Worm (Caenorhabditis elegans) whole organism, mixed stage, embryonic: Measurements from ENCODE around the gene F53A9.9.

Source experiments
- M03D4.4 ChIP-seq: sonication (generic microtip); optimal IDR thresholded peaks from 2 replicates; lab custom pipeline; 2017; ENCODE audit warnings: mild to moderate bottlenecking, missing genetic modification characterization, missing compliant biosample characterization
- bed-3 ChIP-seq: fragments of 200-800 bp; sonication (Bioruptor generic); optimal IDR thresholded peaks from 3 replicates; lab custom pipeline; 2018; ENCODE audit warnings: mild to moderate bottlenecking, missing genetic modification characterization, moderate library complexity, missing compliant biosample characterization
- blmp-1 ChIP-seq: fragments of 150-350 bp; optimal IDR thresholded peaks from 2 replicates; lab custom pipeline; 2014; ENCODE audit warnings: missing biosample characterization, missing genetic modification characterization
- ceh-39 ChIP-seq: fragments of 150-350 bp; optimal IDR thresholded peaks from 2 replicates; lab custom pipeline; 2014; ENCODE audit warnings: missing biosample characterization, missing genetic modification characterization
- ceh-43 ChIP-seq: fragments of 200-800 bp; sonication (Bioruptor generic); optimal IDR thresholded peaks from 2 replicates; lab custom pipeline; 2018; ENCODE audit warnings: mild to moderate bottlenecking, missing genetic modification characterization, moderate library complexity, missing compliant biosample characterization
- ceh-83 ChIP-seq: fragments of 200-800 bp; sonication (Bioruptor generic); optimal IDR thresholded peaks from 2 replicates; lab custom pipeline; 2018; ENCODE audit warnings: mild to moderate bottlenecking, missing genetic modification characterization, missing compliant biosample characterization
- ces-1 ChIP-seq: fragments of 150-350 bp; optimal IDR thresholded peaks from 2 replicates; lab custom pipeline; 2014; ENCODE audit warnings: missing biosample characterization, missing genetic modification reagents, missing genetic modification characterization
- cnd-1 ChIP-seq: fragments of 200-800 bp; sonication (Bioruptor generic); optimal IDR thresholded peaks from 2 replicates; lab custom pipeline; 2018; ENCODE audit warnings: mild to moderate bottlenecking, missing genetic modification characterization, missing compliant biosample characterization
- drap-1 ChIP-seq: fragments of 200-800 bp; sonication (Bioruptor generic); optimal IDR thresholded peaks from 3 replicates; lab custom pipeline; 2018; ENCODE audit warnings: mild to moderate bottlenecking, missing genetic modification characterization, missing compliant biosample characterization
- elt-1 ChIP-seq: sonication (generic microtip); optimal IDR thresholded peaks from 2 replicates; lab custom pipeline; 2017; ENCODE audit warnings: missing genetic modification characterization, mild to moderate bottlenecking, missing compliant biosample characterization, antibody characterized with exemption, moderate library complexity, borderline replicate concordance; ENCODE audit not compliant: insufficient read depth
- elt-3 ChIP-seq: fragments of 150-350 bp; optimal IDR thresholded peaks from 2 replicates; lab custom pipeline; 2014; ENCODE audit warnings: missing biosample characterization, missing genetic modification characterization
- flh-1 ChIP-seq: fragments of 200-800 bp; sonication (Bioruptor generic); optimal IDR thresholded peaks from 2 replicates; lab custom pipeline; 2018; ENCODE audit warnings: mild to moderate bottlenecking, missing genetic modification characterization, moderate library complexity, missing compliant biosample characterization
- ham-2 ChIP-seq: fragments of 200-800 bp; sonication (Bioruptor generic); optimal IDR thresholded peaks from 2 replicates; lab custom pipeline; 2018; ENCODE audit warnings: mild to moderate bottlenecking, missing genetic modification characterization, missing compliant biosample characterization
- hlh-1 ChIP-seq: fragments of 150-350 bp; optimal IDR thresholded peaks from 2 replicates; lab custom pipeline; 2014; ENCODE audit warnings: missing biosample characterization, missing genetic modification reagents, missing genetic modification characterization
- lin-13 ChIP-seq: fragments of 150-350 bp; optimal IDR thresholded peaks from 2 replicates; lab custom pipeline; 2014; ENCODE audit warnings: missing biosample characterization, missing genetic modification characterization
- lin-32 ChIP-seq: fragments of 200-800 bp; sonication (Bioruptor generic); optimal IDR thresholded peaks from 2 replicates; lab custom pipeline; 2018; ENCODE audit warnings: mild to moderate bottlenecking, missing genetic modification characterization, missing compliant biosample characterization
- lsy-2 ChIP-seq: fragments of 150-350 bp; optimal IDR thresholded peaks from 2 replicates; lab custom pipeline; 2014; ENCODE audit warnings: missing biosample characterization, missing genetic modification characterization
- mab-5 ChIP-seq: fragments of 150-350 bp; optimal IDR thresholded peaks from 2 replicates; lab custom pipeline; 2014; ENCODE audit warnings: missing biosample characterization, missing genetic modification characterization
- mep-1 ChIP-seq: fragments of 150-350 bp; optimal IDR thresholded peaks from 2 replicates; lab custom pipeline; 2017; ENCODE audit warnings: missing biosample characterization, missing genetic modification reagents, missing genetic modification characterization, inconsistent platforms
- mls-2 ChIP-seq: sonication (generic microtip); optimal IDR thresholded peaks from 2 replicates; lab custom pipeline; 2016; ENCODE audit warnings: mild to moderate bottlenecking, missing genetic modification characterization, moderate library complexity, missing compliant biosample characterization
- nhr-12 ChIP-seq: fragments of 150-350 bp; optimal IDR thresholded peaks from 2 replicates; lab custom pipeline; 2014; ENCODE audit warnings: missing biosample characterization, missing genetic modification characterization
- nhr-2 ChIP-seq: fragments of 150-350 bp; optimal IDR thresholded peaks from 2 replicates; lab custom pipeline; 2014; ENCODE audit warnings: missing biosample characterization, missing genetic modification characterization
- nhr-237 ChIP-seq: fragments of 150-350 bp; optimal IDR thresholded peaks from 2 replicates; lab custom pipeline; 2014; ENCODE audit warnings: missing biosample characterization, missing genetic modification characterization
- nhr-28 ChIP-seq: fragments of 150-350 bp; optimal IDR thresholded peaks from 2 replicates; lab custom pipeline; 2014; ENCODE audit warnings: missing biosample characterization, missing genetic modification characterization
- nhr-76 ChIP-seq: sonication (generic microtip); optimal IDR thresholded peaks from 2 replicates; lab custom pipeline; 2017; ENCODE audit warnings: missing biosample characterization, missing genetic modification characterization
- pha-4 ChIP-seq: fragments of 150-350 bp; optimal IDR thresholded peaks from 2 replicates; lab custom pipeline; 2018; ENCODE audit warnings: missing biosample characterization, missing genetic modification reagents, missing genetic modification characterization
- sem-2 ChIP-seq: fragments of 200-800 bp; sonication (Bioruptor generic); optimal IDR thresholded peaks from 2 replicates; lab custom pipeline; 2018; ENCODE audit warnings: mild to moderate bottlenecking, missing genetic modification characterization, missing compliant biosample characterization
- snpc-4 ChIP-seq: fragments of 150-350 bp; optimal IDR thresholded peaks from 2 replicates; lab custom pipeline; 2014; ENCODE audit warnings: missing biosample characterization, missing genetic modification characterization
- sptf-1 ChIP-seq: sonication (generic microtip); optimal IDR thresholded peaks from 2 replicates; lab custom pipeline; 2017; ENCODE audit warnings: mild to moderate bottlenecking, missing genetic modification characterization, moderate library complexity, missing compliant biosample characterization
- tbx-8 ChIP-seq: fragments of 200-800 bp; sonication (Bioruptor generic); optimal IDR thresholded peaks from 2 replicates; lab custom pipeline; 2018; ENCODE audit warnings: mild to moderate bottlenecking, missing genetic modification characterization, moderate library complexity, missing compliant biosample characterization
- unc-120 ChIP-seq: sonication (generic microtip); optimal IDR thresholded peaks from 2 replicates; lab custom pipeline; 2017; ENCODE audit warnings: missing genetic modification characterization, missing compliant biosample characterization; ENCODE audit not compliant: poor library complexity, severe bottlenecking
- unc-39 ChIP-seq: fragments of 150-350 bp; optimal IDR thresholded peaks from 2 replicates; lab custom pipeline; 2014; ENCODE audit warnings: missing biosample characterization, missing genetic modification characterization
- unc-62 ChIP-seq: fragments of 150-350 bp; optimal IDR thresholded peaks from 2 replicates; lab custom pipeline; 2014; ENCODE audit warnings: missing biosample characterization, missing genetic modification reagents, missing genetic modification characterization
- zip-8 ChIP-seq: fragments of 150-350 bp; optimal IDR thresholded peaks from 2 replicates; lab custom pipeline; 2014; ENCODE audit warnings: missing biosample characterization, missing genetic modification characterization
- ztf-11 ChIP-seq: fragments of 150-350 bp; optimal IDR thresholded peaks from 2 replicates; lab custom pipeline; 2014; ENCODE audit warnings: missing biosample characterization, missing genetic modification characterization

The F53A9.9 gene

DNA sequence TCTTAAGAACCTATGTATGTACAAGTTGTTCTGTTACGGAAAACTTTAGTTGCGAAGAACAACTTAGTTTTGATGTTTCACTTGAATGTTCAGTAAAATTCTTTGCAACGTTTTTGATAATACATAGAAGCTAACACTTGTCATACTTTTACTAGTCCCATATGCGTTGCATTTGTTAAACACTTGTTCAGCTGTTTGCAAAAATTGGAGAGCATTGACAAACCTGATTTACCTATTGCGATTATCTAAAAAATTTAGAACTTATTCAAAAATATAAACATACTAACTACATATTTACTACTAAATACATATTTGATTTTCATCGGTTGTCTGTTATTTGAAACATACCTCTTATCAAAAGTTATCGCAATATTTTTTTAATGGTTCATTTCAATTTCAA lies 2.4 kb downstream of the F53A9.9 start:
- TF ChIP-seq ces-1 (no peak), ceh-39 (tag; lab: Kevin White, UChicago) (no peak), unc-39 (tag; lab: Kevin White, UChicago) (no peak), ceh-43 (GFP tag; lab: Kevin White, UChicago) (no peak), bed-3 (GFP tag; lab: Kevin White, UChicago) (no peak), lin-13 (no peak), elt-3 (no peak), M03D4.4 (tag; lab: Kevin White, UChicago) (no peak), ztf-11 (tag; lab: Kevin White, UChicago) (no peak), blmp-1 (no peak), sptf-1 (tag; lab: Kevin White, UChicago) (no peak), tbx-8 (GFP tag; lab: Kevin White, UChicago) (no peak), ham-2 (GFP tag; lab: Kevin White, UChicago) (no peak), hlh-1 (tag; lab: Kevin White, UChicago) (no peak), nhr-2 (no peak), mls-2 (tag; lab: Kevin White, UChicago) (no peak), unc-120 (tag; lab: Kevin White, UChicago) (no peak), pha-4 (tag; lab: Kevin White, UChicago) (no peak), nhr-12 (tag; lab: Kevin White, UChicago) (no peak), lin-32 (GFP tag; lab: Kevin White, UChicago) (no peak)

DNA sequence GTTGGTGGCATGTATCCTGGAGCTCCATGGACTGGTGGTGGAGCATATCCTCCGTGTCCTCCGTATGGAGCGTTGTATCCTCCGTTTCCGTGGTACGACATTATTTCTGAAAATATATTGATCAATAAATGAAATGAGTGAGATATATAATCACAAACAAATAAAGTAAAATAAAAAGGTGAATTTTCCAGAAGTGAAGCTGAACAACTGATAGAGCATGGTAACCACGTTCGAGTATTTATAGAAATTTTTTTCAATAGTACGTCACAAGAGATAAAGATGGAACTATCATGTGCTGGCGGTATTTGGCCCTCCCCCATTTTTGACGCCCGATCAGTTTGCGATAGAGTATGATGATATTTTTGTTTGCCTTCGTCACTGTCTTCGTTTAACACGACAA lies 3.7 kb downstream of the F53A9.9 start, which contains the start of gene F53A9.7:
Gene F53A9.7, minus strand, starts transcription at position 101 of the 400 bp plus-strand sequence.
- TF ChIP-seq nhr-237 (no peak), nhr-2 (no peak), pha-4 (tag; lab: Kevin White, UChicago) (no peak), snpc-4 (tag; lab: Kevin White, UChicago) (no peak), lin-32 (GFP tag; lab: Kevin White, UChicago) (no peak), nhr-76 (tag; lab: Kevin White, UChicago) (no peak), bed-3 (GFP tag; lab: Kevin White, UChicago) (no peak)

DNA sequence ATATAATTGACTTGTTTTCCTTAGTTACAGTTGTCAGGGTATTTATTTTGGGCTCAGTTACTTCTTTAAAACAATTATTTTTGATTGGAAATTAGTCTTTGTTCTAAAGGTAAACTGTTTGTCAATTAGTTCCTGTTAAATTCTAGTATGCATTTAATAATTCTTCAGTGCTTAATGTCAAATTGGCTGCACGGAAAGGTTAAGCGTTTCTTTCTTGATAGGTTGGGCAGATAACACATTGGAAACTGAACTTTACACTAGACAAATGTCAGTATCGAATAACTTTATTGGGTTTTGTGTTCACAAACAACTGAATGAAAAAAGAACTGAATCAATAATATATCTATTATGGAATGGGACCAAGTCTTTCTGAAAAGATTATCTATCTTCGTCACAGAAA lies 5.7 kb downstream of the F53A9.9 start:
- TF ChIP-seq mls-2 (tag; lab: Kevin White, UChicago) (no peak), mep-1 (tag; lab: Kevin White, UChicago) (no peak), sptf-1 (tag; lab: Kevin White, UChicago) (no peak), unc-62 (GFP tag; lab: Kevin White, UChicago) (no peak), cnd-1 (no peak)

DNA sequence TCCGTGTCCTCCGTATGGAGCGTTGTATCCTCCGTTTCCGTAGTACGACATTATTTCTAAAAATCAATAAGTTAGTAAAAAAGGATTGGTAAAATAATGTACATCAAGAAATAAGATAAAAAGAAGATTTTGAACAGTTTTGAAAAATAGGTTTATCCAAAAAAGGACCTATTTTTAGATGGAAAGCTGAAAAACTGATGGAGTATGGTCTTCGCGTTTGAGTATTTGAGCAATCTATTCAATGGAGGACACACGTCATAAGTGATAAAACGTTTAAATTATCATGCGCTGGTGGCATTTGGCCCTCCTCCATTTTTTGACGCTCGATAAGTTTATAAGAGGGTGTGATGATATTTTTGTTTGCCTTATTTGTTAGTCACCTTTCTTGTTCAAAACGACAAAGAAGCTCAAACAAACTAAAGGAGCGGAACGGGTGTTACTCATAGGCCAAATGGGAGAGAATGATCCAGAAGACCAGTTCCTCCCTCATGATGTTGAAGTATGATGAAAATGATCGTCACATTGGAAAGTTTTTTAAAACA lies 6.7 kb downstream of the F53A9.9 start, which contains the start of gene F53A9.6:
Gene F53A9.6, minus strand, starts transcription at position 51 of the 542 bp plus-strand sequence.
- no peak for TF ChIP-seq ztf-11 (tag; lab: Kevin White, UChicago)
- TF ChIP-seq nhr-237: no peak
- TF ChIP-seq flh-1 (GFP tag; lab: Kevin White, UChicago): no peak
- no peak for TF ChIP-seq unc-62 (GFP tag; lab: Kevin White, UChicago)
- no peak for TF ChIP-seq elt-3
- no peak for TF ChIP-seq ceh-83
- TF ChIP-seq ham-2 (GFP tag; lab: Kevin White, UChicago): no peak
- TF ChIP-seq sem-2: no peak
- TF ChIP-seq pha-4 (tag; lab: Kevin White, UChicago): no peak
- TF ChIP-seq zip-8 (tag; lab: Kevin White, UChicago): no peak
- no peak for TF ChIP-seq lsy-2 (tag; lab: Kevin White, UChicago)
- no peak for TF ChIP-seq nhr-76 (tag; lab: Kevin White, UChicago)
- no peak for TF ChIP-seq mep-1 (tag; lab: Kevin White, UChicago)
- no peak for TF ChIP-seq unc-39 (tag; lab: Kevin White, UChicago)
- no peak for TF ChIP-seq ceh-43 (GFP tag; lab: Kevin White, UChicago)
- TF ChIP-seq ces-1: no peak
- TF ChIP-seq elt-1 (tag; lab: Kevin White, UChicago): no peak

DNA sequence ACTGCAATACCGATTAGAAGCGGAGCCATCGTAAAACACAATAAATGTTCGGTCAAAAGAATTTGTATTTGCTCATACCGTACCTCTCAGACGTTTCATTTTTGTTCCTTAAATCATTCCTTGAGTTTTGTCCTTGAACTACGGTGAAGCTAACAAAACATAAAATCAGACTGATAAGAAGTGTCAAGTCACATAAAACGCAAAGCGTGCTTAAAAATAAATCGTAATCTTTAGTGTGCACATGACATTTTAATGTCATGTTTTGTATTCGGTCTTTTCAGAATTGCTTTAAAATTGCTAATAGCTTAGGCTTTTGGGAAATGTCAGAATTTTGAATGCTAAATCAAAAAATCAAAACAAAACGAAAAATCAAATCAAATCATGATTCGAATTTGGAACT lies 7.9 kb downstream of the F53A9.9 start:
- TF ChIP-seq nhr-76 (tag; lab: Kevin White, UChicago) (no peak), ceh-43 (GFP tag; lab: Kevin White, UChicago) (no peak), ceh-39 (tag; lab: Kevin White, UChicago) (no peak), sptf-1 (tag; lab: Kevin White, UChicago) (no peak), nhr-12 (tag; lab: Kevin White, UChicago) (no peak), mab-5 (no peak), lin-13 (no peak), elt-3 (no peak), nhr-2 (no peak), tbx-8 (GFP tag; lab: Kevin White, UChicago) (no peak), nhr-28 (tag; lab: Kevin White, UChicago) (no peak), drap-1 (GFP tag; lab: Kevin White, UChicago) (no peak), ham-2 (GFP tag; lab: Kevin White, UChicago) (no peak), mep-1 (tag; lab: Kevin White, UChicago) (no peak), lin-32 (GFP tag; lab: Kevin White, UChicago) (no peak), ces-1 (no peak)
